Worm (Caenorhabditis elegans): ENCODE data around the gene ncs-7.

DNA sequence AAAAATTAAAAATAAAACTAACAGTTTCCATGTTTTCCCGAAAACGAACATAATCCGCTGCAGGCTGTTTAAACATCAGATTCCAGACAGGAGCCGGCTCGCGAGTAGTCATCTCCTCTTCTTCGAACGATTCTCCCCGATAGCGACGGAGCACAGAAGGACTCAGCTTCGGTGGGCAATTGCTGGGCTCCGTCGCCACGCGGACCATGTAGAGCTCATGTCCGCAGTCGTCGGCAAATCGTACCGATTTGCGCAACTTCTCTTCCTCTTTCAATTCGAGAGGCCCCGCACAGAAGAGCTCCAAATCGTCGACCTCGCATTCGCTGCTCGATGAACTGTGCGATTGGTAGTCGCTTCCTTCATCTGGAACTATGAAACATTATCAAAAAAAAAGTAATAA lies 10.9 kb downstream of the ncs-7 start:
- TF ChIP-seq ref-1 (GFP tag; conservative IDR thresholded peaks at IDR 0.05) (no peak), med-1 (GFP tag; optimal IDR thresholded peaks at IDR 0.05; ENCODE audit: insufficient read depth) (no peak)

All from whole organism, midembryonic.